Fruit fly (Drosophila melanogaster) whole organism, pupa: Measurements from ENCODE around the gene CG18765.

Experiments
- CG10348 ChIP-seq: fragments of 200-800 bp; sonication (Bioruptor generic); IDR thresholded peaks from 2 replicates; pipeline ENCODE4 v1.3.6; 2022; ENCODE audit warnings: missing biosample characterization, missing genetic modification characterization
- CG12605 ChIP-seq: fragments of 200-800 bp; sonication (Bioruptor generic); IDR thresholded peaks from 2 replicates; pipeline ENCODE4 v1.3.6; 2022; ENCODE audit warnings: missing biosample characterization, missing genetic modification characterization
- CG13204 ChIP-seq: fragments of 200-800 bp; sonication (Bioruptor generic); optimal IDR thresholded peaks from 2 replicates; lab custom pipeline; 2018; ENCODE audit warnings: missing biosample characterization, mild to moderate bottlenecking, missing genetic modification characterization, moderate library complexity
- CG14655 ChIP-seq: fragments of 200-800 bp; sonication (Bioruptor generic); optimal IDR thresholded peaks from 3 replicates; lab custom pipeline; 2017; ENCODE audit warnings: mild to moderate bottlenecking, missing biosample characterization, missing genetic modification reagents, missing genetic modification characterization
- CG15710 ChIP-seq: fragments of 200-800 bp; sonication (Bioruptor generic); optimal IDR thresholded peaks from 2 replicates; lab custom pipeline; 2018; ENCODE audit warnings: missing biosample characterization, mild to moderate bottlenecking, missing genetic modification characterization, moderate library complexity
- CG17806 ChIP-seq: fragments of 200-800 bp; sonication (Bioruptor generic); optimal IDR thresholded peaks from 2 replicates; lab custom pipeline; 2018; ENCODE audit warnings: missing biosample characterization, mild to moderate bottlenecking, missing genetic modification characterization, moderate library complexity
- CG32121 ChIP-seq: fragments of 200-800 bp; sonication (Bioruptor generic); IDR thresholded peaks from 2 replicates; pipeline ENCODE4 v1.3.6; 2022; ENCODE audit warnings: missing biosample characterization, missing genetic modification characterization
- CG34367 ChIP-seq: fragments of 200-800 bp; sonication (Bioruptor generic); optimal IDR thresholded peaks from 2 replicates; lab custom pipeline; 2018; ENCODE audit warnings: missing biosample characterization, mild to moderate bottlenecking, missing genetic modification characterization
- CG4496 ChIP-seq: fragments of 200-800 bp; sonication (Bioruptor generic); IDR thresholded peaks from 3 replicates; pipeline ENCODE4 v1.3.6; 2022; ENCODE audit warnings: missing biosample characterization, missing genetic modification characterization
- CG8159 ChIP-seq: fragments of 200-800 bp; sonication (Bioruptor generic); optimal IDR thresholded peaks from 3 replicates; lab custom pipeline; 2018; ENCODE audit warnings: missing biosample characterization, mild to moderate bottlenecking, missing genetic modification characterization, moderate library complexity
- CG8301 ChIP-seq: fragments of 200-800 bp; sonication (Bioruptor generic); optimal IDR thresholded peaks from 2 replicates; lab custom pipeline; 2018; ENCODE audit warnings: missing biosample characterization, mild to moderate bottlenecking, missing genetic modification characterization
- D1 ChIP-seq: fragments of 200-800 bp; sonication (Bioruptor generic); optimal IDR thresholded peaks from 2 replicates; lab custom pipeline; 2018; ENCODE audit warnings: missing biosample characterization, mild to moderate bottlenecking, missing genetic modification characterization, moderate library complexity
- EcR ChIP-seq: fragments of 200-800 bp; sonication (Bioruptor generic); optimal IDR thresholded peaks from 3 replicates; lab custom pipeline; 2019; ENCODE audit warnings: missing biosample characterization, missing genetic modification characterization, mild to moderate bottlenecking, moderate library complexity, missing genetic modification reagents
- Ets98B ChIP-seq: fragments of 200-800 bp; sonication (Bioruptor generic); IDR thresholded peaks from 2 replicates; pipeline ENCODE4 v1.3.6; 2022; ENCODE audit warnings: missing biosample characterization, missing genetic modification characterization
- Pif1A ChIP-seq: fragments of 200-800 bp; sonication (Bioruptor generic); optimal IDR thresholded peaks from 3 replicates; lab custom pipeline; 2016; ENCODE audit warnings: missing biosample characterization, missing genetic modification characterization
- Pif1B ChIP-seq: fragments of 200-800 bp; sonication (Bioruptor generic); optimal IDR thresholded peaks from 3 replicates; lab custom pipeline; 2016; ENCODE audit warnings: missing biosample characterization, missing genetic modification characterization
- Snoo ChIP-seq: fragments of 200-800 bp; sonication (Bioruptor generic); optimal IDR thresholded peaks from 3 replicates; lab custom pipeline; 2017; ENCODE audit warnings: missing biosample characterization, mild to moderate bottlenecking, missing genetic modification characterization, inconsistent platforms
- fd96Ca ChIP-seq: fragments of 200-800 bp; sonication (Bioruptor generic); IDR thresholded peaks from 3 replicates; pipeline ENCODE4 v1.3.6; 2022; ENCODE audit warnings: missing biosample characterization, missing genetic modification characterization
- gl ChIP-seq: fragments of 200-800 bp; sonication (Bioruptor generic); optimal IDR thresholded peaks from 2 replicates; lab custom pipeline; 2018; ENCODE audit warnings: missing biosample characterization, mild to moderate bottlenecking, missing genetic modification characterization
- rn ChIP-seq: fragments of 200-800 bp; sonication (Bioruptor generic); IDR thresholded peaks from 2 replicates; pipeline ENCODE4 v1.3.6; 2022; ENCODE audit warnings: missing biosample characterization, missing genetic modification characterization

The CG18765 gene

dm6 chr3R:11691747-11692146 is at the start of gene CG18765:
TSS of gene CG18765 (minus strand) at chr3R:11691799.
- TF ChIP-seq fd96Ca (GFP tag; lab: Robert Waterston, UW) (no peak), CG8159 (tag; lab: Kevin White, UChicago) (no peak)

dm6 chr3R:11735337-11735736 is 43.7 kb upstream of the CG18765 start, which contains the start of gene CG14721:
TSS of gene CG14721 (plus strand) at chr3R:11735447.
- no peak for TF ChIP-seq fd96Ca (GFP tag; lab: Robert Waterston, UW)
- no peak for TF ChIP-seq D1 (tag; lab: Kevin White, UChicago)
- TF ChIP-seq CG10348 (GFP tag; lab: Robert Waterston, UW): no peak
- TF ChIP-seq CG8301: no peak
- no peak for TF ChIP-seq CG13204 (GFP tag; lab: Kevin White, UChicago)
- no peak for TF ChIP-seq CG8159 (tag; lab: Kevin White, UChicago)
- peak; percentile 8; the same call in 1 of the 3 replicates for TF ChIP-seq CG4496

- TF ChIP-seq CG13204 (GFP tag; lab: Kevin White, UChicago) (no peak), D1 (tag; lab: Kevin White, UChicago) (no peak), CG8159 (tag; lab: Kevin White, UChicago) (no peak), CG15710 (no peak), CG8301 (no peak), Snoo (tag; lab: Kevin White, UChicago) (no peak), CG14655 (GFP tag; lab: Kevin White, UChicago) (no peak), EcR (no peak), CG12605 (no peak), Ets98B (GFP tag; lab: Robert Waterston, UW) (no peak), CG10348 (GFP tag; lab: Robert Waterston, UW) (no peak), CG17806 (tag; lab: Kevin White, UChicago) (no peak), Pif1B (no peak), CG32121 (GFP tag; lab: Robert Waterston, UW) (no peak), CG34367 (tag; lab: Kevin White, UChicago) (no peak), rn (no peak), Pif1A (GFP tag; lab: Kevin White, UChicago) (no peak)
These were observed 30.0 kb upstream of the CG18765 start, which contains the start of gene CG12594 for dm6 chr3R:11721593-11721992. TSS of gene CG12594 (plus strand) at chr3R:11721734.

dm6 chr3R:11711376-11711775 is 19.8 kb upstream of the CG18765 start, which contains the start of gene CG14720:
TSS of gene CG14720 (plus strand) at chr3R:11711676.
- TF ChIP-seq CG17806 (tag; lab: Kevin White, UChicago): no peak
- no peak for TF ChIP-seq Ets98B (GFP tag; lab: Robert Waterston, UW)
- no peak for TF ChIP-seq CG32121 (GFP tag; lab: Robert Waterston, UW)
- TF ChIP-seq CG8159 (tag; lab: Kevin White, UChicago): no peak
- no peak for TF ChIP-seq CG12605

dm6 chr3R:11703730-11704129 is 12.1 kb upstream of the CG18765 start, which contains the start of gene I-t:
TSS of gene I-t (plus strand) at chr3R:11704030.
- TF ChIP-seq CG4496: no peak
- no peak for TF ChIP-seq CG10348 (GFP tag; lab: Robert Waterston, UW)
- TF ChIP-seq gl (tag; lab: Kevin White, UChicago): no peak

- TF ChIP-seq Pif1B (no peak), CG17806 (tag; lab: Kevin White, UChicago) (no peak), Ets98B (GFP tag; lab: Robert Waterston, UW) (no peak), CG8159 (tag; lab: Kevin White, UChicago) (no peak), Pif1A (GFP tag; lab: Kevin White, UChicago) (no peak), CG14655 (GFP tag; lab: Kevin White, UChicago) (no peak), CG34367 (tag; lab: Kevin White, UChicago) (no peak), CG15710 (no peak), CG32121 (GFP tag; lab: Robert Waterston, UW) (no peak), Snoo (tag; lab: Kevin White, UChicago) (no peak), CG4496 (no peak), EcR (no peak), gl (tag; lab: Kevin White, UChicago) (no peak), CG12605 (no peak), CG10348 (GFP tag; lab: Robert Waterston, UW) (no peak)
These were observed 8.7 kb upstream of the CG18765 start, which contains the start of gene CG14718 for dm6 chr3R:11700314-11700713. TSS of gene CG14718 (plus strand) at chr3R:11700614.

dm6 chr3R:11696209-11696608 is 4.6 kb upstream of the CG18765 start, which contains the start of gene CG14717:
TSS of gene CG14717 (plus strand) at chr3R:11696509.
- no peak for TF ChIP-seq CG4496
